Worm (Caenorhabditis elegans): ENCODE data around the gene F18E3.11.
A peak's percentile ranks its signal among the peaks of the same experiment; 100 is the strongest.

Gene F18E3.11

DNA sequence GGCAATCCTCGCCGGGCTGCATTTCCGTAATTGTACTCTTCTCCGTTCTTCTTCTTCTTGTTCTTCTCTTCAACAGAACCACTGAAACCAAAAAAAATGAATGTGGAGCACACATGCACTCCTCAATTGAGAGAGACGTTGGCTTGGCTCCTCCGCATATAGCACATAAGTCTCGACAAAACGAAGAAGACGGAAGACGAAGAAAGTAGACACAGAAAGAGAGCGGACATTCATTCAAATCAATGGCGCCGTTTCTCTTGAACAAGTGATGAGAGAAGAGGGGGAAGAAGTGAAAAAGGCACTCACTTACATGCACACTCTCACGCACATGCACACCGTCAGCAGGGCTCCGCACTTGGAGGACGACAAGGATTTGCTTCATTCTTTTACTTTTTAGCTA, 24.3 kb downstream of the F18E3.11 start, which contains the start of gene F25E5.9 (continued):
- TF ChIP-seq D1046.2 (GFP tag; IDR thresholded peaks at IDR 0.05) = 0 out of 2 replicates have a peak, but pooled peaks have one; percentile 40
- peak; percentile 2 for TF ChIP-seq nhr-6 (tag; optimal IDR thresholded peaks at IDR 0.05)
- peak; percentile 16 for TF ChIP-seq mxl-3 (GFP tag; optimal IDR thresholded peaks at IDR 0.05)
- no peak for TF ChIP-seq zfp-2 (tag; optimal IDR thresholded peaks at IDR 0.05)
- TF ChIP-seq dmd-9 (GFP tag; IDR thresholded peaks at IDR 0.05) = no peak
- peak; percentile 48 for TF ChIP-seq duxl-1 (tag; optimal IDR thresholded peaks at IDR 0.05; ENCODE audit: poor library complexity)
- TF ChIP-seq fkh-10 (GFP tag; optimal IDR thresholded peaks at IDR 0.05) = peak; percentile 29
- TF ChIP-seq daf-8 (GFP tag; IDR thresholded peaks at IDR 0.05) = no peak
- peak; percentile 72; the same call in 1 of the 2 replicates for TF ChIP-seq egl-43 (GFP tag; IDR thresholded peaks at IDR 0.05)
- no peak for TF ChIP-seq lir-3 (tag; optimal IDR thresholded peaks at IDR 0.05)
- no peak for TF ChIP-seq T20F7.1 (GFP tag; optimal IDR thresholded peaks at IDR 0.05)
- peak; percentile 61 for TF ChIP-seq ctbp-1 (GFP tag; IDR thresholded peaks at IDR 0.05)
- peak; percentile 7 for TF ChIP-seq hlh-11 (tag; optimal IDR thresholded peaks at IDR 0.05)
- TF ChIP-seq mep-1 (tag; optimal IDR thresholded peaks at IDR 0.05) = no peak
- no peak for TF ChIP-seq dpl-1 (GFP tag; optimal IDR thresholded peaks at IDR 0.05)
- TF ChIP-seq vab-7 (GFP tag; IDR thresholded peaks at IDR 0.05) = 0 out of 2 replicates have a peak, but pooled peaks have one; percentile 6

DNA sequence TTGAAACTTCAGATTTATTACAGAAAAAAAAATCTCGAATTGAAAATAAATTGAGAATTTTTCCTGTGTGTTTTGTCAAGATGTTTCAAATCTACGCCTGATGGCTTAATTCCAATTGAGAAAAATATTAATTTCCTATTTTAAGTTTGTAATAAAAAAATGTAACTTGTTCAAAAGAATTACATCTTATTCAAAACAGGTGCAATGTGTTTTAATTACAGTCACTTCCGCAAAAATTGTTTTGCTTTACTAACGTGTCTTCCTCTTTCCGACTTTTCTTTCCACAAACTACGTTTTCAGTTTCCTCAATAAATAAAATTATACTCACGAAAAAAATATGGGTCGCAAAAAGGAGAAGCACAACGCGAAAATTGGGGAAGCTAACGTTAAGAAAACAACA, 24.7 kb downstream of the F18E3.11 start, which contains the start of gene F25E5.16:
TSS of gene F25E5.16 (plus strand) at position 301 of the 400 bp plus-strand sequence.
- no peak for TF ChIP-seq Y105C5A.15 (GFP tag; IDR thresholded peaks at IDR 0.05)
- TF ChIP-seq spr-3 (GFP tag; optimal IDR thresholded peaks at IDR 0.05) = no peak
- no peak for TF ChIP-seq nhr-28 (tag; optimal IDR thresholded peaks at IDR 0.05)
- no peak for TF ChIP-seq fkh-10 (GFP tag; optimal IDR thresholded peaks at IDR 0.05)
- TF ChIP-seq nhr-111 (GFP tag; optimal IDR thresholded peaks at IDR 0.05) = no peak
- no peak for TF ChIP-seq nhr-237 (tag; optimal IDR thresholded peaks at IDR 0.05)
- TF ChIP-seq snpc-4 (tag; optimal IDR thresholded peaks at IDR 0.05) = no peak
- TF ChIP-seq snpc-1.2 (GFP tag; IDR thresholded peaks at IDR 0.05) = no peak
- TF ChIP-seq dmd-9 (GFP tag; IDR thresholded peaks at IDR 0.05) = no peak

DNA sequence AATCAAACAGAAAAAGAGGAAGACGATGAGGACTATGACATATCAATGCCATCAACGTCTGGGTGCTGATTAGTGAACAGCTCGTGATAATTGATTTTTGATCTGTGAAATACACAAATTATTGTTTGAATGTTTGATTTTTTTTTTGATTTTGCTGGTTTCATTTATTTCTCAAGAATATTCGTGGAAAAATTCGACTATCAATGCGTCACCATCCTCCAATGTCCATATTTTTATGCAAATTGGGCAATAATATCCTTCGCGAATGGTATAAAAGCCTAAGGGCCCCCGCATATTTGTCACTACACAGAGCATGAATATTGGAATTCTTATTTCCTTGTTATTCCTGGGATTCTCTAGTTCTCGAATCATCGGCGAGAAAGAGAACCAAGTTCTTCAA, 26.5 kb downstream of the F18E3.11 start, which contains the start of gene try-13:
TSS of gene try-13 (plus strand) at position 301 of the 400 bp plus-strand sequence.
- TF ChIP-seq dpl-1 (GFP tag; optimal IDR thresholded peaks at IDR 0.05) (no peak), jun-1 (tag; optimal IDR thresholded peaks at IDR 0.05) (no peak), aly-2 (tag; optimal IDR thresholded peaks at IDR 0.05) (no peak), nhr-10 (tag; optimal IDR thresholded peaks at IDR 0.05) (no peak), spr-3 (GFP tag; optimal IDR thresholded peaks at IDR 0.05) (no peak), tag-97 (GFP tag; IDR thresholded peaks at IDR 0.05) (no peak), ceh-28 (tag; optimal IDR thresholded peaks at IDR 0.05) (no peak), pha-4 (GFP tag; IDR thresholded peaks at IDR 0.05) (no peak), pha-4 (tag; optimal IDR thresholded peaks at IDR 0.05) (no peak), mxl-2 (GFP tag; conservative IDR thresholded peaks at IDR 0.05) (no peak), cey-2 (tag; optimal IDR thresholded peaks at IDR 0.05; ENCODE audit: borderline replicate concordance, insufficient read depth) (no peak), gei-8 (GFP tag; optimal IDR thresholded peaks at IDR 0.05) (no peak), lin-29 (GFP tag; IDR thresholded peaks at IDR 0.05) (no peak), Y48G9A.11 (GFP tag; IDR thresholded peaks at IDR 0.05) (no peak), php-3 (GFP tag; IDR thresholded peaks at IDR 0.05) (no peak), nhr-237 (tag; optimal IDR thresholded peaks at IDR 0.05) (no peak), zag-1 (tag; optimal IDR thresholded peaks at IDR 0.05) (no peak), nhr-6 (tag; optimal IDR thresholded peaks at IDR 0.05) (no peak), ZK546.5 (tag; optimal IDR thresholded peaks at IDR 0.05) (no peak), fkh-10 (GFP tag; optimal IDR thresholded peaks at IDR 0.05) (no peak)
